Worm (Caenorhabditis elegans): Measurements from ENCODE around the gene ctsa-4.1.

ctsa-4.1 gene

ce11 chrII:6347341-6348118, 19.3 kb upstream of the ctsa-4.1 start, which contains the start of gene lgg-1 (continued):
- TF ChIP-seq mab-9 (GFP tag; IDR thresholded peaks at IDR 0.05) (peak; percentile 40), zip-4 (GFP tag; optimal IDR thresholded peaks at IDR 0.05) (peak; percentile 81), mdl-1 (tag; optimal IDR thresholded peaks at IDR 0.05) (peak in 1 of 2 experiments; percentile 70), nhr-90 (tag; optimal IDR thresholded peaks at IDR 0.05; ENCODE audit: poor library complexity) (peak; percentile 25), nhr-71 (tag; optimal IDR thresholded peaks at IDR 0.05) (peak; percentile 78), unc-62 (GFP tag; optimal IDR thresholded peaks at IDR 0.05) (no peak), lir-3 (tag; optimal IDR thresholded peaks at IDR 0.05; ENCODE audit: poor library complexity) (peak; percentile 35), ztf-4 (tag; optimal IDR thresholded peaks at IDR 0.05) (peak; percentile 54), fkh-10 (GFP tag; optimal IDR thresholded peaks at IDR 0.05) (peak; percentile 23), tbx-2 (tag; optimal IDR thresholded peaks at IDR 0.05) (peak; percentile 25), unc-130 (tag; optimal IDR thresholded peaks at IDR 0.05) (no peak), C34B4.2 (tag; optimal IDR thresholded peaks at IDR 0.05) (no peak), efl-1 (optimal IDR thresholded peaks at IDR 0.05) (peak; percentile 56 to 58), efl-1 (GFP tag; optimal IDR thresholded peaks at IDR 0.05 in 1 of 2) (peak in 1 of 2 experiments; percentile 95), aly-2 (tag; optimal IDR thresholded peaks at IDR 0.05) (no peak), isw-1 (GFP tag; IDR thresholded peaks at IDR 0.05) (peak; percentile 49), F16B12.6 (tag; optimal IDR thresholded peaks at IDR 0.05) (peak; percentile 20), nhr-84 (tag; optimal IDR thresholded peaks at IDR 0.05) (no peak), efl-3 (GFP tag; optimal IDR thresholded peaks at IDR 0.05) (no peak), lin-39 (tag; optimal IDR thresholded peaks at IDR 0.05) (no peak), blmp-1 (tag; optimal IDR thresholded peaks at IDR 0.05) (peak; percentile 76), nhr-20 (tag; optimal IDR thresholded peaks at IDR 0.05) (peak; percentile 70), ama-1 (optimal IDR thresholded peaks at IDR 0.05) (peak; percentile 92), nhr-11 (tag; optimal IDR thresholded peaks at IDR 0.05) (no peak), snu-23 (GFP tag; optimal IDR thresholded peaks at IDR 0.05) (peak; percentile 83), lin-35 (GFP tag; optimal IDR thresholded peaks at IDR 0.05) (peak; percentile 49 to 53), hlh-4 (tag; optimal IDR thresholded peaks at IDR 0.05) (peak; percentile 17), elt-2 (tag; optimal IDR thresholded peaks at IDR 0.05) (peak; percentile 12), lin-13 (GFP tag; optimal IDR thresholded peaks at IDR 0.05) (peak; percentile 50), lsy-2 (tag; optimal IDR thresholded peaks at IDR 0.05) (peak; percentile 39 to 61), nhr-85 (tag) (peak; percentile 80), pax-3 (tag; optimal IDR thresholded peaks at IDR 0.05) (peak; percentile 55), pqm-1 (tag; optimal IDR thresholded peaks at IDR 0.05) (no peak), zag-1 (tag; optimal IDR thresholded peaks at IDR 0.05) (no peak), C16A3.4 (tag; optimal IDR thresholded peaks at IDR 0.05) (peak; percentile 3), rnt-1 (tag; optimal IDR thresholded peaks at IDR 0.05) (peak; percentile 58), lin-14 (GFP tag; optimal IDR thresholded peaks at IDR 0.05) (peak; percentile 84), nhr-12 (tag; optimal IDR thresholded peaks at IDR 0.05) (no peak), pag-3 (tag; optimal IDR thresholded peaks at IDR 0.05; ENCODE audit: borderline replicate concordance, insufficient read depth) (no peak), ceh-82 (tag; optimal IDR thresholded peaks at IDR 0.05) (peak; percentile 33 to 77 (median 44)), dsc-1 (tag; optimal IDR thresholded peaks at IDR 0.05) (peak; percentile 3), irx-1 (tag; optimal IDR thresholded peaks at IDR 0.05) (no peak), ets-5 (GFP tag; IDR thresholded peaks at IDR 0.05) (no peak), nhr-28 (tag; optimal IDR thresholded peaks at IDR 0.05) (no peak), aha-1 (tag; optimal IDR thresholded peaks at IDR 0.05) (no peak), elt-3 (tag; optimal IDR thresholded peaks at IDR 0.05) (peak in 1 of 6 experiments; percentile 23), nhr-76 (tag; optimal IDR thresholded peaks at IDR 0.05) (no peak), nhr-19 (GFP tag; conservative IDR thresholded peaks at IDR 0.05) (peak; percentile 45), alr-1 (tag; optimal IDR thresholded peaks at IDR 0.05; ENCODE audit: borderline replicate concordance) (no peak), vab-15 (tag; optimal IDR thresholded peaks at IDR 0.05) (peak; percentile 68), lin-15B (tag; optimal IDR thresholded peaks at IDR 0.05) (no peak), tlp-1 (tag; optimal IDR thresholded peaks at IDR 0.05) (no peak)
